Worm (Caenorhabditis elegans) whole organism, early embryonic: ENCODE data around the gene C25H3.14.

Source experiments
- B0310.2 ChIP-seq: sonication (generic microtip); optimal IDR thresholded peaks from 2 replicates; lab custom pipeline; 2016; ENCODE audit warnings: mild to moderate bottlenecking, missing genetic modification characterization, missing compliant biosample characterization
- F13C5.2 ChIP-seq: sonication (generic microtip); optimal IDR thresholded peaks from 2 replicates; lab custom pipeline; 2017; ENCODE audit warnings: mild to moderate bottlenecking, missing genetic modification characterization, inconsistent platforms, missing compliant biosample characterization
- ama-1 ChIP-seq: fragments of 150-350 bp; optimal IDR thresholded peaks from 2 replicates; lab custom pipeline; 2014
- ceh-13 ChIP-seq: fragments of 200-800 bp; sonication (Bioruptor generic); optimal IDR thresholded peaks from 2 replicates; lab custom pipeline; 2018; ENCODE audit warnings: mild to moderate bottlenecking, missing genetic modification characterization, missing compliant biosample characterization
- ceh-36 ChIP-seq: sonication (generic microtip); optimal IDR thresholded peaks from 2 replicates; lab custom pipeline; 2016; ENCODE audit warnings: missing genetic modification characterization, inconsistent platforms, missing compliant biosample characterization
- ets-7 ChIP-seq: sonication (generic microtip); optimal IDR thresholded peaks from 2 replicates; lab custom pipeline; 2016; ENCODE audit warnings: missing genotype, missing genetic modification characterization, missing compliant biosample characterization
- flt-1 ChIP-seq: fragments of 200-800 bp; sonication (Bioruptor generic); IDR thresholded peaks from 2 replicates; pipeline ENCODE4 v1.3.6; 2022; ENCODE audit warnings: missing genetic modification characterization, missing compliant biosample characterization
- hmbx-1 ChIP-seq: sonication (generic microtip); optimal IDR thresholded peaks from 2 replicates; lab custom pipeline; 2016; ENCODE audit warnings: mild to moderate bottlenecking, missing genetic modification characterization, missing compliant biosample characterization
- hmg-4 ChIP-seq: fragments of 200-800 bp; sonication (Bioruptor generic); optimal IDR thresholded peaks from 2 replicates; lab custom pipeline; 2018; ENCODE audit warnings: mild to moderate bottlenecking, missing genetic modification characterization, missing compliant biosample characterization
- hnd-1 ChIP-seq: sonication (generic microtip); optimal IDR thresholded peaks from 2 replicates; lab custom pipeline; 2016; ENCODE audit warnings: missing genetic modification characterization, missing compliant biosample characterization
- pes-1 ChIP-seq: fragments of 200-800 bp; sonication (Bioruptor generic); IDR thresholded peaks from 2 replicates; pipeline ENCODE4 v1.3.6; 2022; ENCODE audit warnings: missing genetic modification reagents, missing genetic modification characterization, missing compliant biosample characterization
- scrt-1 ChIP-seq: fragments of 200-800 bp; sonication (Bioruptor generic); IDR thresholded peaks from 2 replicates; pipeline ENCODE4 v1.3.6; 2022; ENCODE audit warnings: missing genetic modification characterization, missing compliant biosample characterization
- sea-1 ChIP-seq: fragments of 200-800 bp; sonication (Bioruptor generic); conservative IDR thresholded peaks from 2 replicates; pipeline ENCODE4 v1.3.6; 2022; ENCODE audit warnings: missing genetic modification characterization, missing compliant biosample characterization
- tbx-11 ChIP-seq: fragments of 200-800 bp; sonication (Bioruptor generic); IDR thresholded peaks from 2 replicates; pipeline ENCODE4 v1.3.6; 2022; ENCODE audit warnings: missing genetic modification characterization, missing compliant biosample characterization
- tbx-37 ChIP-seq: fragments of 200-800 bp; sonication (Bioruptor generic); conservative IDR thresholded peaks from 2 replicates; pipeline ENCODE4 v1.3.6; 2022; ENCODE audit warnings: missing genetic modification reagents, missing genetic modification characterization, missing compliant biosample characterization
- tra-4 ChIP-seq: sonication (generic microtip); optimal IDR thresholded peaks from 2 replicates; lab custom pipeline; 2017; ENCODE audit warnings: missing genetic modification characterization, missing compliant biosample characterization

C25H3.14 gene

DNA sequence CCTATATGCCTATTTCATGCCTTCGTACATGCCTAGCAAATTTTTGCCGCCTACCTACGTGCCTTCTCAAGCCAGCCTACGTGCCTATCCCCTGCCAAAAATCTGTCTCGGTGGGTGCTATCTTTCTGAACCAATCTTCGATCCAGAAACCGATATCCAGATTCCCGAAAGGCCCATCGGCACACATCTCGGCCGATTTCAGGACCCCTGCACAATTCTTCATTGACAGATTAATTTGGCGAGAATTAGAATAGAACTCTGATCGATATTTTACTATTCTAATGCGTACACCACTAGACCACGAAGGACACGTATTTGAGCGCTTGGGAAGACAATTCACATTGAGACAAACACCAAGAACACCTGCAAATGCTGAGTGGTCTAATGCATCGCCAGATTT, 27.4 kb upstream of the C25H3.14 start:
- TF ChIP-seq F13C5.2 (tag; lab: Kevin White, UChicago) (no peak), B0310.2 (tag; lab: Kevin White, UChicago) (peak; percentile 10), ceh-13 (GFP tag; lab: Kevin White, UChicago) (peak; percentile 43), ceh-36 (peak; percentile 65), tbx-11 (GFP tag; lab: Robert Waterston, UW) (peak; percentile 63; the same call in 1 of the 2 replicates), hmg-4 (GFP tag; lab: Kevin White, UChicago) (peak; percentile 74)

- TF ChIP-seq ceh-36: no peak
- TF ChIP-seq flt-1 (GFP tag; lab: Robert Waterston, UW): no peak
- TF ChIP-seq ets-7: no peak
- TF ChIP-seq ceh-13 (GFP tag; lab: Kevin White, UChicago): no peak
- TF ChIP-seq scrt-1 (GFP tag; lab: Robert Waterston, UW): no peak
- no peak for TF ChIP-seq tra-4
- TF ChIP-seq hmg-4 (GFP tag; lab: Kevin White, UChicago): no peak
- no peak for TF ChIP-seq tbx-11 (GFP tag; lab: Robert Waterston, UW)
Measured at ce11 chrII:5668830-5669229, 26.1 kb upstream of the C25H3.14 start, which contains the start of gene C25H3.7. TSS of gene C25H3.7 (minus strand) at chrII:5668930.

- TF ChIP-seq tbx-11 (GFP tag; lab: Robert Waterston, UW): no peak
- no peak for TF ChIP-seq tbx-37 (GFP tag; lab: Robert Waterston, UW)
- no peak for TF ChIP-seq F13C5.2 (tag; lab: Kevin White, UChicago)
- no peak for TF ChIP-seq hnd-1
- TF ChIP-seq ets-7: no peak
- TF ChIP-seq tra-4: no peak
- TF ChIP-seq pes-1: no peak
- TF ChIP-seq hmg-4 (GFP tag; lab: Kevin White, UChicago): no peak
- TF ChIP-seq flt-1 (GFP tag; lab: Robert Waterston, UW): no peak
- no peak for TF ChIP-seq ceh-36
- TF ChIP-seq ama-1 (lab: Kevin White, UChicago): no peak
- TF ChIP-seq hmbx-1 (tag; lab: Kevin White, UChicago): no peak
Measured at ce11 chrII:5669580-5669979, 25.3 kb upstream of the C25H3.14 start, which contains the start of gene C25H3.17. TSS of gene C25H3.17 (minus strand) at chrII:5669680.

DNA sequence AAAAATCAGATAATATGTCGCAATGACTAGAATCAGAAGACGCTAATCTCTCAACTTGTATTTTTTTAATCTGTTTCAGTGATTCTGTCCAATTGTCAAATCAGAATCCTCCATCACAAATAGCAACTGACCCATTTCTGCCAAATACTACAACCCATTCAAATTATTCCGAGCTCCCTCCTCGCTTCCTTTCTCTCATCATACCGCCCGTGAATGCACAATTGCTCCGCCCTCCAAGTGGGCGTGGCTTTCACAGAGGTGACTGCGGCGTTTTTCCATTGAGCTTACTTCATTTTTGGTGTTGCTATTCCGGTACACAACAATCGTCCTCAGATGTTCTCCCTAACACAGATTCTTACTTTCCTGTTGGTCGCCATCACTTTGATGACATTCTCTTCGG, 14.2 kb upstream of the C25H3.14 start, which contains the start of gene flp-27:
flp-27 (plus strand) TSS at position 301 of the 400 bp plus-strand sequence.
- no peak for TF ChIP-seq scrt-1 (GFP tag; lab: Robert Waterston, UW)
- no peak for TF ChIP-seq F13C5.2 (tag; lab: Kevin White, UChicago)
- no peak for TF ChIP-seq tra-4
- no peak for TF ChIP-seq tbx-11 (GFP tag; lab: Robert Waterston, UW)
- no peak for TF ChIP-seq flt-1 (GFP tag; lab: Robert Waterston, UW)
- no peak for TF ChIP-seq ceh-13 (GFP tag; lab: Kevin White, UChicago)
- no peak for TF ChIP-seq pes-1
- no peak for TF ChIP-seq ets-7

- TF ChIP-seq tbx-11 (GFP tag; lab: Robert Waterston, UW): no peak
Measured at ce11 chrII:5688959-5689358, 5.9 kb upstream of the C25H3.14 start, which contains the start of gene C25H3.11. TSS of gene C25H3.11 (minus strand) at chrII:5689040.

DNA sequence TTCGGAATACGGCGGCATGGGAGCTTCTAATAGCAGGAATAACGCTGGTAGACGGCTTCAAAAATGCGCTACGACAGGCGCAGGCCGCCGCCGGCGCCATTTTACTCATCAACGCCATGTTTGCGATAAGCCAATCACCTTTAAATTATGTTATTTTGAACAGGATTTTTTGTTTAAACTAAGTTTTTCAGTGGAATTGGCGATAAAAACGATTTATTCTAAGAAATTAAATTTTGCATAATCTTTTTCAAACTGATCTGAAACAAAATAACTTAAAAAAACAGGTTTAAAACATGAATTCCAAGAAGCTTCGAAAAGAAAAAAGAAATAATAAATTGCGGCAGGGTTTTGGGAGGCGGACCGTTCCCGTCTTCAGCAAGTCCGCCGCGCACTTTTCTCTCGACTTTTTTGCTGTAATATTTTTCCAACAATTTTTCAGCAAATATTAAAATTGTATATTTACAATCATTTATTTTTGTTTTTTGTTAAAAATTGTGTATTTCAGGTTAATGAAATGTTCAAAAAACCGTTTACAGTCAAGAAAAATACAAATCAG, 3.6 kb upstream of the C25H3.14 start, which contains the start of the genes ndub-5 and eif-2D:
ndub-5 (minus strand) TSS at position 138 of the 556 bp plus-strand sequence.
eif-2D (plus strand) TSS at position 506 of the 556 bp plus-strand sequence.
- peak; percentile 46 for TF ChIP-seq F13C5.2 (tag; lab: Kevin White, UChicago)
- no peak for TF ChIP-seq hmg-4 (GFP tag; lab: Kevin White, UChicago)
- 0 out of 2 replicates have a peak, but pooled peaks have one; percentile 23 for TF ChIP-seq flt-1 (GFP tag; lab: Robert Waterston, UW)
- no peak for TF ChIP-seq tra-4

- TF ChIP-seq hnd-1: no peak
Measured at ce11 chrII:5693893-5694292, 1.0 kb upstream of the C25H3.14 start, which contains the start of gene C25H3.3. TSS of gene C25H3.3 (plus strand) at chrII:5694193.

ce11 chrII:5696218-5696617, 1.3 kb downstream of the C25H3.14 start:
- TF ChIP-seq hnd-1 (no peak), ceh-13 (GFP tag; lab: Kevin White, UChicago) (no peak), pes-1 (no peak), tra-4 (no peak), ceh-36 (no peak), hmg-4 (GFP tag; lab: Kevin White, UChicago) (no peak)

- TF ChIP-seq ama-1 (lab: Kevin White, UChicago): no peak
- no peak for TF ChIP-seq sea-1 (GFP tag; lab: Robert Waterston, UW)
- no peak for TF ChIP-seq hmbx-1 (tag; lab: Kevin White, UChicago)
- no peak for TF ChIP-seq B0310.2 (tag; lab: Kevin White, UChicago)
- TF ChIP-seq tbx-11 (GFP tag; lab: Robert Waterston, UW): no peak
Measured at ce11 chrII:5697338-5697737, 2.4 kb downstream of the C25H3.14 start.

- TF ChIP-seq scrt-1 (GFP tag; lab: Robert Waterston, UW) (no peak), ets-7 (no peak), B0310.2 (tag; lab: Kevin White, UChicago) (no peak), pes-1 (no peak)
Measured at ce11 chrII:5698254-5698653, 3.4 kb downstream of the C25H3.14 start.
